Worm (Caenorhabditis elegans) whole organism, late embryonic: ENCODE results near the gene F52G3.8.

Experiments used
- F13H6.1 ChIP-seq: sonication (generic microtip); optimal IDR thresholded peaks from 2 replicates; lab custom pipeline; 2016; ENCODE audit warnings: missing genetic modification characterization, missing compliant biosample characterization
- ama-1 ChIP-seq: fragments of 150-350 bp; optimal IDR thresholded peaks from 2 replicates; lab custom pipeline; 2014
- ceh-22 ChIP-seq: sonication (generic microtip); optimal IDR thresholded peaks from 2 replicates; lab custom pipeline; 2017; ENCODE audit warnings: missing biosample characterization, missing genetic modification characterization
- eyg-1 ChIP-seq: sonication (generic microtip); optimal IDR thresholded peaks from 2 replicates; lab custom pipeline; 2016; ENCODE audit warnings: missing genotype, missing genetic modification characterization, missing compliant biosample characterization
- fkh-6 ChIP-seq: sonication (generic microtip); optimal IDR thresholded peaks from 2 replicates; lab custom pipeline; 2016; ENCODE audit warnings: missing genetic modification characterization, missing compliant biosample characterization
- tbx-2 ChIP-seq: sonication (generic microtip); optimal IDR thresholded peaks from 2 replicates; lab custom pipeline; 2016; ENCODE audit warnings: missing genetic modification characterization, missing compliant biosample characterization
- unc-55 ChIP-seq: sonication (generic microtip); optimal IDR thresholded peaks from 2 replicates; lab custom pipeline; 2017; ENCODE audit warnings: missing biosample characterization, missing genetic modification reagents, missing genetic modification characterization

DNA sequence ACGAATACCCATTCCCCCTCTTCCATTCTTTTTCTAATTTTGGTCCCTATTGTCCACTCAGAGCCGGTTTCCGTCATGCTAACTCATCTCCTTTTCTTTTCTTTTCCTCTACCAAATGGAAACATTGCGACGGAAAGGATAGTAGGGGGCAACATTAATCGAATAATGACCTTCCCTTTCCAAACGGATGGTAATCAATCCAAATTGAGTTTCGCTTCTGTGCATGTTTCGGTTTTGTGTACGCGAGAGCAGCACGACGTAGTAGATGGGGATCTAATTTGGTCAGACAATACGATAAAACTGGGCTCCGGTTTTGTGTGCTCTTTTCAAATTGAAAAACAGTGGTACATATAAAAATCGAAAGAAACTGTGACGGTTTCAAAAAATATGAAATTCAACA lies 38.7 kb upstream of the F52G3.8 start:
- no peak for TF ChIP-seq ama-1
- no peak for TF ChIP-seq tbx-2
- TF ChIP-seq ceh-22 (tag; lab: Kevin White, UChicago): no peak
- no peak for TF ChIP-seq eyg-1
- TF ChIP-seq unc-55 (GFP tag; lab: Kevin White, UChicago): no peak
- TF ChIP-seq F13H6.1 (tag; lab: Kevin White, UChicago): no peak
- TF ChIP-seq fkh-6 (tag; lab: Kevin White, UChicago): no peak
